Fruit fly (Drosophila melanogaster): ENCODE data around the gene CG14543.
A peak's percentile ranks its signal among the peaks of the same experiment; 100 is the strongest.

The CG14543 gene

DNA sequence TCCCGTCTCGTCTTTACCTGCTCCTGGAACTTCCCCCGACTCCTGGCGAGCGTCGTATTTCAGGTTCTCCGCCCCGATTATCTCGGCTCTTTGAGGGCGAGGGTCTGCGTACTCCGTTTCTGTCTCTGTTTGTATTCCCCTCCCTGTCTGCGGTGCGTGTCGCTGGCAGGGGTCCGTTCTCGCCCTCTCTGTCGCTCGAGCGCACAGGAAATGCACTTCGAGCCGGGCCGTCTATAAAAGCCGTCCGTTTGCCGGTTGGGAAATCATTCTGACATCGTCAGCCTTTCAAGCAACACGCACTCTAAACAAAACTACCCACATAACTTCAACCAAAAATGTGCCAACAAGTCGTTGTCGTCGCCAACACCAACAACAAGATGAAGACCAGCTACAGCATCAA, 45.8 kb upstream of the CG14543 start:
- TF ChIP-seq EcR (GFP tag; optimal IDR thresholded peaks at IDR 0.05) (peak; percentile 57), CG12605 (GFP tag; IDR thresholded peaks at IDR 0.05) (no peak), CG13204 (GFP tag; optimal IDR thresholded peaks at IDR 0.05) (peak; percentile 95)

- TF ChIP-seq EcR (GFP tag; optimal IDR thresholded peaks at IDR 0.05) (peak; percentile 38), CG32121 (GFP tag; IDR thresholded peaks at IDR 0.05) (no peak), CG9948 (tag; optimal IDR thresholded peaks at IDR 0.05) (no peak), Pif1A (GFP tag; optimal IDR thresholded peaks at IDR 0.05) (peak; percentile 18), CG8159 (tag; optimal IDR thresholded peaks at IDR 0.05) (no peak)
These were observed 44.9 kb upstream of the CG14543 start for dm6 chr3R:26011542-26011941.

DNA sequence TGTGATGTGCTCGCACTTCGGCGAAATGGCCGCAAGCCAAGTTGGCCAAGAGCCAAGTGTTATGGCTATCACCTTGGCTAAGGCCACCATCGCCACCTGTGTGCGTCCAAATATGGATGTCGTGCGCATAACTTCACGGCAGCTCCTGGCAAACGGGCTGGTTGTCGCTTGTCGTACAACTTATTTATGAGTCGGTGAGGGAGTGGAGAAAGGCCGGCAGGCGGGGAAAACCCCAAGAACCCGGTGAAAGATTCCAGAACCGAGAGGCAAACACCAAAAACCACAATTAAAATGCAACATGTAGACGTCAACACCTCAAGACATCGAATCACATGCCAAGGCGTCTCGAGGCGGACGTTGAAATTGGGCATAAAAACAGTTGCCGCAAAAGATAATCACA, 44.1 kb upstream of the CG14543 start:
- TF ChIP-seq D1 (tag; optimal IDR thresholded peaks at IDR 0.05), result no peak
- no peak for TF ChIP-seq rn (GFP tag; IDR thresholded peaks at IDR 0.05)
- TF ChIP-seq gl (tag; optimal IDR thresholded peaks at IDR 0.05), result no peak
- no peak for TF ChIP-seq CG12605 (GFP tag; IDR thresholded peaks at IDR 0.05)
- no peak for TF ChIP-seq CG14655 (GFP tag; optimal IDR thresholded peaks at IDR 0.05)
- no peak for TF ChIP-seq EcR (GFP tag; optimal IDR thresholded peaks at IDR 0.05)
- no peak for TF ChIP-seq Snoo (tag; optimal IDR thresholded peaks at IDR 0.05)
- TF ChIP-seq CG17806 (tag; optimal IDR thresholded peaks at IDR 0.05), result no peak
- no peak for TF ChIP-seq Ets98B (GFP tag; IDR thresholded peaks at IDR 0.05)
- TF ChIP-seq fd96Ca (GFP tag; IDR thresholded peaks at IDR 0.05), result no peak
- no peak for TF ChIP-seq Pif1A (GFP tag; optimal IDR thresholded peaks at IDR 0.05)
- TF ChIP-seq Pif1B (GFP tag; optimal IDR thresholded peaks at IDR 0.05), result no peak
- no peak for TF ChIP-seq CG8159 (tag; optimal IDR thresholded peaks at IDR 0.05)
- TF ChIP-seq CG4496 (GFP tag; IDR thresholded peaks at IDR 0.05), result no peak
- no peak for TF ChIP-seq CG9948 (tag; optimal IDR thresholded peaks at IDR 0.05)
- no peak for TF ChIP-seq CG34367 (tag; optimal IDR thresholded peaks at IDR 0.05)
- no peak for TF ChIP-seq CG8301 (tag; optimal IDR thresholded peaks at IDR 0.05)
- TF ChIP-seq CG15710 (tag; optimal IDR thresholded peaks at IDR 0.05), result no peak

- TF ChIP-seq CG34367 (tag; optimal IDR thresholded peaks at IDR 0.05) (peak; percentile 54), Pif1B (GFP tag; optimal IDR thresholded peaks at IDR 0.05) (peak; percentile 18), CG17806 (tag; optimal IDR thresholded peaks at IDR 0.05) (peak; percentile 76), Ets98B (GFP tag; IDR thresholded peaks at IDR 0.05) (no peak), rn (GFP tag; IDR thresholded peaks at IDR 0.05) (no peak), CG15710 (tag; optimal IDR thresholded peaks at IDR 0.05) (peak; percentile 75), CG8159 (tag; optimal IDR thresholded peaks at IDR 0.05) (peak; percentile 73), CG14655 (GFP tag; optimal IDR thresholded peaks at IDR 0.05) (peak; percentile 67), CG32121 (GFP tag; IDR thresholded peaks at IDR 0.05) (no peak), gl (tag; optimal IDR thresholded peaks at IDR 0.05) (no peak), Pif1A (GFP tag; optimal IDR thresholded peaks at IDR 0.05) (peak; percentile 30), CG12605 (GFP tag; IDR thresholded peaks at IDR 0.05) (no peak), EcR (GFP tag; optimal IDR thresholded peaks at IDR 0.05) (peak; percentile 90), CG8301 (tag; optimal IDR thresholded peaks at IDR 0.05) (peak; percentile 66), D1 (tag; optimal IDR thresholded peaks at IDR 0.05) (peak; percentile 42), fd96Ca (GFP tag; IDR thresholded peaks at IDR 0.05) (0 out of 3 replicates have a peak, but pooled peaks have one; percentile 13), CG9948 (tag; optimal IDR thresholded peaks at IDR 0.05) (peak; percentile 68), CG13204 (GFP tag; optimal IDR thresholded peaks at IDR 0.05) (peak; percentile 40), CG10348 (GFP tag; IDR thresholded peaks at IDR 0.05) (no peak), CG4496 (GFP tag; IDR thresholded peaks at IDR 0.05) (peak; percentile 65; the same call in 1 of the 3 replicates), Snoo (tag; optimal IDR thresholded peaks at IDR 0.05) (peak; percentile 37)
These were observed 43.4 kb upstream of the CG14543 start for dm6 chr3R:26012801-26013663.

DNA sequence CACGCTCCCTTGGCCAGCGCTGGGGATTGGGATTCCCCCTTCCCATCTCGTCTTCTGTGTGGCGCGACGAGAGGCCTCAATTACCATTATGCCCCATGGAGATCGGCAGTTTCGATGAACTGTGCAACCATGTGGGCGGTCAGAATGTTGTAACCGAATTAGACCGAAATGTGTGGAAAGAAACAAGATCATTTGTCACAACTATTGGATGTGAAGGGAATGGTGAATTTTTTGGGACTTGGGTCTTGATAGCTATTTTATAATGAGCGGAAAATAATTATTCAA, 42.8 kb upstream of the CG14543 start:
- TF ChIP-seq gl (tag; optimal IDR thresholded peaks at IDR 0.05) (no peak), CG13204 (GFP tag; optimal IDR thresholded peaks at IDR 0.05) (no peak), D1 (tag; optimal IDR thresholded peaks at IDR 0.05) (no peak), Pif1B (GFP tag; optimal IDR thresholded peaks at IDR 0.05) (no peak), CG12605 (GFP tag; IDR thresholded peaks at IDR 0.05) (no peak), Snoo (tag; optimal IDR thresholded peaks at IDR 0.05) (no peak), CG8301 (tag; optimal IDR thresholded peaks at IDR 0.05) (no peak), Ets98B (GFP tag; IDR thresholded peaks at IDR 0.05) (no peak), EcR (GFP tag; optimal IDR thresholded peaks at IDR 0.05) (no peak), CG14655 (GFP tag; optimal IDR thresholded peaks at IDR 0.05) (no peak)

- TF ChIP-seq CG32121 (GFP tag; IDR thresholded peaks at IDR 0.05), result no peak
- TF ChIP-seq CG12605 (GFP tag; IDR thresholded peaks at IDR 0.05), result no peak
- no peak for TF ChIP-seq CG4496 (GFP tag; IDR thresholded peaks at IDR 0.05)
- TF ChIP-seq CG34367 (tag; optimal IDR thresholded peaks at IDR 0.05), result no peak
- TF ChIP-seq CG15710 (tag; optimal IDR thresholded peaks at IDR 0.05), result peak; percentile 1
- TF ChIP-seq rn (GFP tag; IDR thresholded peaks at IDR 0.05), result no peak
- TF ChIP-seq Snoo (tag; optimal IDR thresholded peaks at IDR 0.05), result no peak
- peak; percentile 25 for TF ChIP-seq CG9948 (tag; optimal IDR thresholded peaks at IDR 0.05)
- no peak for TF ChIP-seq CG8301 (tag; optimal IDR thresholded peaks at IDR 0.05)
- no peak for TF ChIP-seq CG13204 (GFP tag; optimal IDR thresholded peaks at IDR 0.05)
- TF ChIP-seq CG10348 (GFP tag; IDR thresholded peaks at IDR 0.05), result no peak
- no peak for TF ChIP-seq D1 (tag; optimal IDR thresholded peaks at IDR 0.05)
- no peak for TF ChIP-seq Pif1A (GFP tag; optimal IDR thresholded peaks at IDR 0.05)
- TF ChIP-seq gl (tag; optimal IDR thresholded peaks at IDR 0.05), result no peak
- TF ChIP-seq Ets98B (GFP tag; IDR thresholded peaks at IDR 0.05), result no peak
- no peak for TF ChIP-seq Pif1B (GFP tag; optimal IDR thresholded peaks at IDR 0.05)
- peak; percentile 50 for TF ChIP-seq CG8159 (tag; optimal IDR thresholded peaks at IDR 0.05)
- no peak for TF ChIP-seq EcR (GFP tag; optimal IDR thresholded peaks at IDR 0.05)
- peak; percentile 16 for TF ChIP-seq CG17806 (tag; optimal IDR thresholded peaks at IDR 0.05)
- no peak for TF ChIP-seq fd96Ca (GFP tag; IDR thresholded peaks at IDR 0.05)
- peak; percentile 25 for TF ChIP-seq CG14655 (GFP tag; optimal IDR thresholded peaks at IDR 0.05)
These were observed 42.1 kb upstream of the CG14543 start, which contains the start of gene Kaz-m1 for dm6 chr3R:26014262-26014833. Gene Kaz-m1 (plus strand): TSS chr3R:26014721.

All from whole organism, pupa.